Worm (Caenorhabditis elegans): ENCODE results near the gene Y40B10A.5.

- TF ChIP-seq unc-39 (tag; optimal IDR thresholded peaks at IDR 0.05) (no peak), unc-62 (GFP tag; optimal IDR thresholded peaks at IDR 0.05) (no peak), ama-1 (optimal IDR thresholded peaks at IDR 0.05) (no peak), elt-3 (tag; optimal IDR thresholded peaks at IDR 0.05) (no peak), aly-2 (tag; optimal IDR thresholded peaks at IDR 0.05) (no peak), nhr-237 (tag; optimal IDR thresholded peaks at IDR 0.05) (no peak), fos-1 (tag; optimal IDR thresholded peaks at IDR 0.05) (peak; percentile 53), ceh-82 (tag; optimal IDR thresholded peaks at IDR 0.05) (no peak)
Observed at ce11 chrV:2055765-2056504, 10.1 kb upstream of the Y40B10A.5 start.

All from whole organism, L2 larva.